Worm (Caenorhabditis elegans): Measurements from ENCODE around the gene npr-41.

npr-41 gene

DNA sequence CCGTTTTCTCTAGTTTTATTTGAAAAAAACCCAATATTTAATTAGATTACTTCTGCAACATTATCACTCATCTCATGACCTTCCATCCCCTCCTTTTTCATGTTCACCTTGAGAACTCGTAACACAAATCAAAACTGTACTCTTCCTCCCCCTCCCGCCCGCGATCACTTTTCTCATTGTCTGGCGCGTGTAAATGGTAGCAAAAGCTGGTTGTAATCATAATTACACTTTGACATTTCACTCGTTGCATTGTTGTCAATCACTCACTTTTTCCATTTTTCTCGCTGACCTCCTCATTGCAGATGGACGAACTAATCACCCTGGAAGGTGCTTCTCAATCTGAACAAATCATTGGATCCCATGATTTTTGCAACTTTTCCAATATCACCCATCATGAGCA, at the start of gene npr-41:
Gene npr-41 (plus strand): TSS at position 301 of the 400 bp plus-strand sequence.
- TF ChIP-seq unc-62 (GFP tag; optimal IDR thresholded peaks at IDR 0.05): no peak

DNA sequence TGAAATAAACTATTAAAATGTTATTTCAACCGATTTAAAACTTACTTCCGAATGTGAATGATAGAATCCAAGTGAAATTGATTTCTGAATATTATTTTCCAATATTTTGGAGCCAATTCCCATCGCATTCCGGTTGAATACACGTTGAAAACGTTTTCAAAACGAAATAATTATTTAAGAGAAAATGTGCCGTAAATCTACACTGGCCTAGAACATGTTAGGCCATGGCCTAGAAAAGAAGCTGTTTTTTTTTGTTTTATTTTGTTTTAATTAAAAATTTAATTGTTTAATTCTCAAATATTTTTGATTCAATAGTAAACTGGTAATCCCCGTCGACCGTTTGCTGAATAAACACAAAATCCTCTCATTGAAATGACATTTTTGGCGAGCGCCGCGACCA, 46.6 kb upstream of the npr-41 start:
- no peak for TF ChIP-seq unc-62 (GFP tag; optimal IDR thresholded peaks at IDR 0.05)

DNA sequence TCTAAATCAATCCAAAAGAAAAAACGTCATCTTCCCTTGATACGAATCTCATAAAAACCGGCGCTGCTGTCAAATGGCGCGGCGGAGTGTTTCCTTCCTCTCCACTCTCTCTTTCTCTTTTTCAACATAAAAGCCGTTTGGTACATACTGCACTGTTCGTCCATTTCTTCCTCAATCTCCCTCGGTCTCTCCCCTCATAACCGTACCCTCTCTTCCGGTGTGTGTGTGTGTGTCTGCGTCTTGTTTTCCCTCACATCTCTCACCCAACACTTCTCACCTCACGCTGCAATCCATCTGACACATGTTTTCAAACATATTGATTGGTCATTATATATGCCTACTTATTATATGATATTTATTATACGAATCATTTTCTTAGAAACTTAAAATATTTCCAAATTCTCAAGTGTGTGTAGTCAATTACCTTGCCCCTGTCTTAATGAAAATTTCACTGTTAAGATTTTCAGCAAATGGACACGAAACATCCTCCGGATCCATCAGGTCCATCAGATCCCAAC, 46.0 kb upstream of the npr-41 start, which contains the start of the genes aars-1 and rga-1:
Gene aars-1 (minus strand): TSS at position 71 of the 518 bp plus-strand sequence.
Gene rga-1 (plus strand): TSS at position 468 of the 518 bp plus-strand sequence.
- TF ChIP-seq unc-62 (GFP tag; optimal IDR thresholded peaks at IDR 0.05): no peak

DNA sequence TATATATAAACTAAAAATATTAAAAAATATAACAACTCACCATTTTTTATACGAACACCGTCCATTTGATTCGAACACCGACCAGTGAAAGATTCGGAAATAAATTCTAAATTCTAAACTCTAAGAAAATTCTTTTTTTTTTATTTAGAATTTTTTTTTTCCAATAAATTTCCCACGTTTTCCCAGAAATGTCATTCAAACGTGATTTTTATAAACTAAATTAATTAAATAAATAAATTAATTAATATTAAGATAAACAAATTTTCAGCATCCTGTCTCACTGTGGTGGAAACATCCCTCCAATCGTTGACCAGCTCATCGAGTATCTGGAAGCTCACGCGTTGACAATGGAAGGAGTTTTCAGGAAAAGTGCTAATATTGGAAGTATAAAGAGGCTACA, 42.9 kb upstream of the npr-41 start, which contains the start of gene klp-17:
Gene klp-17 (minus strand): TSS at position 101 of the 400 bp plus-strand sequence.
- no peak for TF ChIP-seq unc-62 (GFP tag; optimal IDR thresholded peaks at IDR 0.05)

DNA sequence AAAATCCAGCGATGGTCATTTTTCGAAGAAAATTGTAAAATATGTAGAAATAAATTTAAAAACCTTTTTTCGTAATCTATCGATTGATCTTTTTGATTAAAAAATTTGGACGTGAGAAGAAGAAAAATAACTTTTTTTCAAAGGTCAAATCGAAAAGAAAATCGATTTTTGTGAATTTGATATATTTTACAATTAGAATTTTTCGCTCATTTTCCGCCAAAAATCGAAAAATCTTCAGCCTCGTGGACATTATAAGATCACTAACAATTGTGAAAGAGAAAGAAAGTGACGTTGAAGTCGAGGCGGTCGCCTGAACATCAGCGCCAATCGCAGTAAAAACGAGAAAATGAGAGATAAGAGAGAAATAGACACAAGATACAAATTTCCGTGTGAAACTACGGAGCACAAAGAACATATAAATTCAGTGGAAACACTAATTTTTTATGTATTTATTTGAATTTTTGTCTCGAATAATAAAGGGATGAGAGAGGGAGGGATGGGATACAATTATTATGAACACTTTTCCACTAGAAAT, 40.8 kb upstream of the npr-41 start, which contains the start of gene cisd-1:
Gene cisd-1 (minus strand): TSS at position 51 of the 535 bp plus-strand sequence.
- TF ChIP-seq unc-62 (GFP tag; optimal IDR thresholded peaks at IDR 0.05): no peak

DNA sequence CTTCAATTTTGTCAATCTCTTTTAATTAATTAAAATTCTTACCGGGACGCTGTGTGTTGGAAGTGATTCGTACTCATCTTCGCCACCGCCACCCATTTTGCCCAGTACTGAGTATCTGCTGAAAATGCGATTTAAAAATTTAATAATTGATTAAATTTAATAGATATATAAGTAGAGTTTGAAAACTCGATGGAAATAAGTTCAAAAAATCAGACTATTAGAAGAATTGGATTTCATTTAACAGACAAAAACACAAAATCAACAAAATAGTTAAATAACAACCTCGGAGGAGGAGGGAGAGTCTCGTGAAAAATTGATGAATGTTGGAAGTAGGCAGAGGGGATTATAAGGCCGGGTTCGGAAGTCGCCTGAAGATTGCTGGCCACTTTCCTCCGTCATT, 38.6 kb upstream of the npr-41 start, which contains the start of gene mfn-1:
Gene mfn-1 (minus strand): TSS at position 101 of the 400 bp plus-strand sequence.
- no peak for TF ChIP-seq unc-62 (GFP tag; optimal IDR thresholded peaks at IDR 0.05)

DNA sequence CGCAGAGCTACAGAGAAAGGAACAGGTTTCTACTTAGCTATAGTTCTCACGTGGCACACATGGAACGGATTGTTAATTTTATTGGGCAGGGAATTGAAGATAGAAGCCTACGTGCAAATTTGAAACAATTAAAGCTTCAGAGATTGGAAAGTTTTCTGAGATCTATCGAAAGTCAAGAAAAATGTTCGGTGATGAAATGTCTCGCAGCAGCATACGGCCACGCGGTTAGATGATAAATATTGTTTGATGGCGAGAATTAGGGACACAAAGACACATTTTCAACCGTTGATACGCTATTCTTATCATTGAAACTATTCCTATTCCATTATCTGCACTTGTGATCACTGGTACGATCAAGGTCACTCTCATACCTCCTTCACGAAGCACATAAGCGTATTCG, 37.9 kb upstream of the npr-41 start:
- no peak for TF ChIP-seq unc-62 (GFP tag; optimal IDR thresholded peaks at IDR 0.05)

DNA sequence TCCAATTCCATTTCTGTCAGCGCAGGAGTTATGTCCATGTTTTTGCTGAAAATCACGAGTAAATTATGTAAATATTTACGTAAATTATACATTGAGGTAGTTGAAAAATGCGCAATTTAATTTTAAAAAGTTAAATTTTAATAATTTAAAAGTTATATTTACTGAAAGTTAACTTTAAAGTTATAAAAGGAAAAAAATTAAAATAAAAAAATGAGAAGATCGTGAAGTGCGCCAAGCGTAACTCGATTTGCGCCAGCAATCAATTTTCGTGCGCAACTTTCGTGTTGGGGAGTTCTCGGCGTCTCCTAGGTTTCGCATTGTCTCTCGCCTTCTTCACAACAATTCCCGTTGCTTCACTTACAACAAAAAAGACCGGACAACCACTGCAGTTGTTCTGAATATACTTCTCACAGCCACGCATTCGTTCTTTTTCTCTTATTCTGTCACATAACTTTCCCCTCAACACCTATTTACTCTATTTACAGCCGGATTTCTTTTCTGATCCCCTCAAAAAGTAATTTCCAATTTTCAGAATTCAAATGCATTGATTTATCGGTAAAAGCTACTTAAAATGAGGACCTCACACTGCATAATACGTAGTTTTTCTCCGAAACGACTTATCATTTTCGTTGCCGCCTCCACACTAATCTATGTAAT, 36.8 kb upstream of the npr-41 start, which contains the start of the genes metl-1 and W02B12.11:
Gene metl-1 (minus strand): TSS at position 51 of the 657 bp plus-strand sequence.
Gene W02B12.11 (plus strand): TSS at position 337 of the 657 bp plus-strand sequence.
- TF ChIP-seq unc-62 (GFP tag; optimal IDR thresholded peaks at IDR 0.05): no peak

DNA sequence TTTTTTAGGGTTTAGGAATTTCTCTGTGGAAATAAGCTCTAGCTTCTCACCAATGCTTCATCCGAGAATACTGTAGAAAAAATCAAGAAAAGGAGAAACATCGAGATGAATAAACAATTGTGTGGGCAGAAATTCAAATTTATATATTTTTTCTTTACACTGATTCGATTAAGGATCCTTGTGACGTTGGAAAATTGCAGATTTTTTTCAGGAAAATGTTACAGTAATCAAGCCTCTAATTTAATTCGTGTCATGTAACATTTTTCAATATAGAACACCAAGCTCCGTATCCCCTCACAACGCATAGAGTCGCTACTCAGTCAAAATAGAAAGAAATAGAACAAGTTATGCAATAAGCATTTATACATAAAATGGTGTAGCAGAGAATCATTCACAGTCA, 34.1 kb upstream of the npr-41 start, which contains the start of gene W02B12.16:
Gene W02B12.16 (minus strand): TSS at position 101 of the 400 bp plus-strand sequence.
- TF ChIP-seq unc-62 (GFP tag; optimal IDR thresholded peaks at IDR 0.05): no peak

DNA sequence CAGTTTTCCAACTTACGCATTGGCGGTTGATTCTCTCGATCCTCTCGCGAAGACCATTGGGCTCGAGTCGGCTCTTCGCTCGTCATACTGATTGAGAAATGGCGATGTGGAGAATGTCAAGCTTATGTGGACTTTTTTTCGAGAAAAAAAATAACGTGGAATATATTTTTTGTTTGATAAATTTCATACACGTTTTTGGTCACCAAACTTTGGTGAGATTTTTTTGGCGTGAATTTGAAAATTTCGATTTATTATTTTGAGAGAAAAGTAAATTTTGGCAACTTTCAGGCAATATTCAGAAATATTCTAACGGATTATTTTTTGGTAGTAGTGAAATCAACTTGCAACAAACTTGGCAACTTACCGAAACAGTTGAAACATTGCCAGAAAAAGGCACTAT, 31.4 kb upstream of the npr-41 start, which contains the start of gene W02B12.12:
Gene W02B12.12 (minus strand): TSS at position 101 of the 400 bp plus-strand sequence.
- TF ChIP-seq unc-62 (GFP tag; optimal IDR thresholded peaks at IDR 0.05): no peak

DNA sequence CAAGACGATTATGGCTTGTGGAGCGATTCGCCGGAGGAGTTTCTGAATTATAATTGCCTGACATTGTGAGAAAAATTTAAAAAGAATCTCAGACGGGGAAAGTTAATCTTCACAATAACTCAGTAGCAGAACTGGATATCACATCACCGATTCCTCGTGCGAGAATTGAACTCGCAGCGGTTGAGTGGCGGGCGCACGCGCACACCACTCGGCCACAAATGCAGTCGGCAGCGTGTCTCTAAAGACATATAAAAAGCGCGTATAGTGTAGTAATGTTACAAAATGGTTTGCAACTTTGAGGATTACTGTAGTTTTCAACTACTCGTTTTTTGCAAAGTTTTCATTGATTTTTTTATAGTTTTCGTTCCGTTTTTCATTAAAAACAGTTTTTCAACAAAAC, 25.9 kb upstream of the npr-41 start:
- no peak for TF ChIP-seq unc-62 (GFP tag; optimal IDR thresholded peaks at IDR 0.05)

DNA sequence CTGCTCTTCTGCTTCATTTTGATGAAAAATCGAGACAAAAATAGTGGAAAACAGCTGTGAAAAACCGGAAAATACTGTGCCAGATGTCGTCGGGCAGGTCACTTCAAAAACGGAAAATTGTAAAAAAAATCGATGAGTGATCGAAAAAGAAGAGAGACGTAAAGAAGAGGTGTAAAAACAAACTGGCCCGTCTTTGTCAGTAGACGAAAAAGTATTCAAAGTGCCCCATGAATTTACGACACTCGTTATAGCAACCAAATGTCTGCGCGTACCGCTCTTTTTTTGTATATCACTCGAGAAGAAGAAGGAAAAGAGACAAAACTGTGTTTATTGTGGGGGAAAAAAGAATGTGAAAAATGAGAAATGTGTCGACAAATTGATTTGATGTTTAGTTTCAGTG, 25.3 kb upstream of the npr-41 start, which contains the start of gene twk-5:
Gene twk-5 (minus strand): TSS at position 101 of the 400 bp plus-strand sequence.
- TF ChIP-seq unc-62 (GFP tag; optimal IDR thresholded peaks at IDR 0.05): no peak

DNA sequence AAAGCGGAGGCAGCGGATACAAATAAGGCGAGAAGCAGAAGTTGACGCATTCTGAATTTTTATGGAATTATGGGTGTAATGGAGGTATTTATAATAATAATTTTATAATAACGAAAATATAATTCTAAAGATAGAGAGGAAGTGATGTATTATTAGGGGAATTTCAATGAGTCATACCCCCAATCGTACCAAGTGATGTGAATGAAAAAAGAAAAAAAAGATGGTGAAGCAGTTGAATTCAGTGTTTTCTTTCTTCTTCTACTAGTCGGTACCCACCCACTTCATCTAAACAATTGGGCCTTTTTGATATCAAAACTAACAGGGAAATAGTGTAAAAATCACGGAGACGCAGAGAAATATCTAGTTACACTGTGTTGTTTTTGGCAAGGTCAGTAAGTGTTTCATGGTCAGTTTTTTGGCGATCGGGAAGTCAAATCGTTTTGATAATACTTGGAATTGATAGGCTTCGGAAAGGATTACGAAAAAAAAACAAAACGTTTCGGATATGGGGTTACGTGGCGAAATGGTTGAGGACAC, 23.7 kb upstream of the npr-41 start, which contains the start of gene ttr-18:
Gene ttr-18 (minus strand): TSS at position 51 of the 537 bp plus-strand sequence.
- TF ChIP-seq unc-62 (GFP tag; optimal IDR thresholded peaks at IDR 0.05): no peak

DNA sequence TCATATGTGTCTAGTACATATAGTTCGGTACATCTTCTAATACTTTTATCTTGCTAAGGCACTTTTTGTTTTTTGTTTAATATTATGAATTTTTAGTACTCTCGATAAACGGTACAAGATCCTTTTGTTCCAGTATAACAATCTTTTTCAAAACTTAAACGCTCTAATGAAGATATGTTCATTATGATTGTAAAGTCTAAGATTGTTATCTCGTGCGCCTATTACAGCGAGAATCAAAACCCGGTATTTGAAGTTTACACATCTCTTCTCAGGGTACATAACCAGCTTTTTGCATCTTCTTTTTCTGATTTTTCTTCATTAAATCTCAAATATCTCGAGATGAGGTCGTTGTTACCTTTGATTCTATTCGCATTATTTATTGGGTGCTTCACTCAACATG, 22.5 kb upstream of the npr-41 start, which contains the start of gene B0334.13:
Gene B0334.13 (plus strand): TSS at position 301 of the 400 bp plus-strand sequence.
- TF ChIP-seq unc-62 (GFP tag; optimal IDR thresholded peaks at IDR 0.05): no peak

DNA sequence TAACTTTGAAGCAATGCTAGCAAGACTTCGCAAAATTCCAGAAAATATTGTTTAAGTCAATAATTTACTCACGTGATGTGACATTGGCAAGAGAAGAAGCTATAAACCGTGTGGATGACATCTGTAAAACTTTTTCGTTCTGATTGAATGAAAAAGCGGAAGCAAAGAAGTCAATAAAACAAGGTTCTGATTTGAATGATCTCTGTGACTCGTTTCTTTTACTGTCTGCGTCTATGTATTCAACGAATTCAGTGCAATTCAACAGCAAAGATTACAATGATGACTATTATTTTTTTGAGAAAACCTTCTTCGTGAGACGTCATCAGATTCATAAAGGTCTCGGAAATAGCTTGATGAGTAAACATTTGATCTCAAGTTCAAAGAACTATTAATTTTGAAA, 17.6 kb upstream of the npr-41 start, which contains the start of gene hacl-1:
Gene hacl-1 (minus strand): TSS at position 121 of the 400 bp plus-strand sequence.
- no peak for TF ChIP-seq unc-62 (GFP tag; optimal IDR thresholded peaks at IDR 0.05)

DNA sequence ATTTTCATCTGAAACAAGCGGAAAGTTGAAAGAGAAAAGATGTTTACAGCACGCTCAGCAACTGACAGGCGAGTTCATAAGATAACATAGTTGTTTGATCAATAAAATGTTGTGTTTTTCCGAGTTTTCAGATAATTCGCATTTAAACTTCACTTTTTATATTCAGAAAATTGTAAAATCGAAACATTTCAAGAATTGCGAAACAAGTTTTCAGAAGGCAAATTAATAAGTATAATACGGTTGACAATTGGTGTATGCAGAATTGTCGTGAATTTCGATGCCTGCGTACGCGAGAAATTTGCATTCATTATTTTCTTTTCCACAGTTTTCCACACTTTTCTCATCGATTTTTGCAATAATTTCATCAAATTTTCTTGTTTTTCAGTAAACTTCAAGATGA, 15.2 kb upstream of the npr-41 start, which contains the start of the genes ooc-3 and B0334.4:
Gene ooc-3 (minus strand): TSS at position 15 of the 400 bp plus-strand sequence.
Gene B0334.4 (plus strand): TSS at position 386 of the 400 bp plus-strand sequence.
- no peak for TF ChIP-seq unc-62 (GFP tag; optimal IDR thresholded peaks at IDR 0.05)
